Fruit fly (Drosophila melanogaster) whole organism, embryonic: ENCODE results near the gene SamDC.

ENCODE experiments used
- Asciz ChIP-seq: fragments of 200-800 bp; sonication (Bioruptor generic); optimal IDR thresholded peaks from 2 replicates; lab custom pipeline; 2017; ENCODE audit warnings: missing biosample characterization, mild to moderate bottlenecking, missing genetic modification characterization, missing genetic modification reagents
- Atf3 ChIP-seq: fragments of 200-800 bp; sonication (Bioruptor generic); optimal IDR thresholded peaks from 3 replicates; lab custom pipeline; 2016; ENCODE audit warnings: missing biosample characterization, missing genetic modification characterization
- Bteb2 ChIP-seq: fragments of 200-800 bp; sonication (Bioruptor generic); optimal IDR thresholded peaks from 2 replicates; lab custom pipeline; 2016; ENCODE audit warnings: missing biosample characterization, missing genetic modification characterization
- CG12104 ChIP-seq: fragments of 200-800 bp; sonication (Bioruptor generic); optimal IDR thresholded peaks from 3 replicates; lab custom pipeline; 2016; ENCODE audit warnings: missing biosample characterization, missing genetic modification characterization
- CG13296 ChIP-seq: fragments of 200-800 bp; sonication (Bioruptor generic); optimal IDR thresholded peaks from 3 replicates; lab custom pipeline; 2018; ENCODE audit warnings: missing biosample characterization, mild to moderate bottlenecking, missing genetic modification characterization
- CG13894 ChIP-seq: fragments of 200-800 bp; sonication (Bioruptor generic); optimal IDR thresholded peaks from 3 replicates; lab custom pipeline; 2018; ENCODE audit warnings: missing biosample characterization, mild to moderate bottlenecking, missing genetic modification characterization, moderate library complexity
- CG15479 ChIP-seq: fragments of 200-800 bp; sonication (Bioruptor generic); optimal IDR thresholded peaks from 3 replicates; lab custom pipeline; 2019; ENCODE audit warnings: missing biosample characterization, mild to moderate bottlenecking, missing genetic modification characterization, moderate library complexity
- CG1792 ChIP-seq: fragments of 200-800 bp; sonication (Bioruptor generic); optimal IDR thresholded peaks from 2 replicates; lab custom pipeline; 2016; ENCODE audit warnings: missing biosample characterization, missing genetic modification characterization
- CG1832 ChIP-seq: fragments of 200-800 bp; sonication (Bioruptor generic); optimal IDR thresholded peaks from 2 replicates; lab custom pipeline; 2017; ENCODE audit warnings: missing biosample characterization, mild to moderate bottlenecking, missing genetic modification characterization, inconsistent platforms
- CG2199 ChIP-seq: fragments of 200-800 bp; sonication (Bioruptor generic); IDR thresholded peaks from 3 replicates; pipeline ENCODE4 v1.3.6; 2022; ENCODE audit warnings: missing biosample characterization, missing genetic modification characterization
- CG32767 ChIP-seq: fragments of 200-800 bp; sonication (Bioruptor generic); IDR thresholded peaks from 2 replicates; pipeline ENCODE4 v1.3.6; 2022; ENCODE audit warnings: missing biosample characterization, missing genetic modification characterization
- CG7839 ChIP-seq: fragments of 200-800 bp; sonication (Bioruptor generic); optimal IDR thresholded peaks from 3 replicates; lab custom pipeline; 2018; ENCODE audit warnings: missing biosample characterization, mild to moderate bottlenecking, missing genetic modification characterization, moderate library complexity
- CG9215 ChIP-seq: fragments of 200-800 bp; sonication (Bioruptor generic); IDR thresholded peaks from 2 replicates; pipeline ENCODE4 v1.3.6; 2022; ENCODE audit warnings: missing biosample characterization, missing genetic modification characterization
- CG9932 ChIP-seq: fragments of 200-800 bp; sonication (Bioruptor generic); IDR thresholded peaks from 2 replicates; pipeline ENCODE4 v1.3.6; 2022; ENCODE audit warnings: missing biosample characterization, missing genetic modification characterization
- CrebB ChIP-seq: fragments of 200-800 bp; sonication (Bioruptor generic); optimal IDR thresholded peaks from 3 replicates; lab custom pipeline; 2018; ENCODE audit warnings: missing biosample characterization, mild to moderate bottlenecking, missing genetic modification characterization
- Drgx ChIP-seq: fragments of 200-800 bp; sonication (Bioruptor generic); IDR thresholded peaks from 2 replicates; pipeline ENCODE4 v1.3.6; 2022; ENCODE audit warnings: missing biosample characterization, missing genetic modification characterization
- E2f1 ChIP-seq: fragments of 200-800 bp; sonication (Bioruptor generic); IDR thresholded peaks from 2 replicates; pipeline ENCODE4 v1.3.6; 2022; ENCODE audit warnings: missing biosample characterization, missing genetic modification characterization
- HmgZ ChIP-seq: fragments of 200-800 bp; sonication (Bioruptor generic); optimal IDR thresholded peaks from 2 replicates; lab custom pipeline; 2018; ENCODE audit warnings: missing biosample characterization, mild to moderate bottlenecking, missing genetic modification characterization
- Hmr ChIP-seq: fragments of 200-800 bp; sonication (Bioruptor generic); optimal IDR thresholded peaks from 3 replicates; lab custom pipeline; 2017; ENCODE audit warnings: mild to moderate bottlenecking, missing biosample characterization, missing genetic modification reagents, missing genetic modification characterization
- Lim3 ChIP-seq: fragments of 200-800 bp; sonication (Bioruptor generic); IDR thresholded peaks from 2 replicates; pipeline ENCODE4 v1.3.6; 2022; ENCODE audit warnings: missing biosample characterization, missing genetic modification characterization
- Mad ChIP-seq: fragments of 200-800 bp; sonication (Bioruptor generic); optimal IDR thresholded peaks from 2 replicates; lab custom pipeline; 2016; ENCODE audit warnings: missing biosample characterization, missing genetic modification characterization
- Mrtf ChIP-seq: fragments of 200-800 bp; sonication (Bioruptor generic); IDR thresholded peaks from 3 replicates; pipeline ENCODE4 v1.3.6; 2022; ENCODE audit warnings: missing biosample characterization, missing genetic modification characterization
- Oli ChIP-seq: fragments of 200-800 bp; sonication (Bioruptor generic); optimal IDR thresholded peaks from 2 replicates; lab custom pipeline; 2018; ENCODE audit warnings: missing biosample characterization, mild to moderate bottlenecking, missing genetic modification characterization, moderate library complexity
- Spps ChIP-seq: fragments of 200-800 bp; sonication (Bioruptor generic); optimal IDR thresholded peaks from 2 replicates; lab custom pipeline; 2018; ENCODE audit warnings: missing biosample characterization, mild to moderate bottlenecking, missing genetic modification characterization
- Sry-β ChIP-seq: fragments of 200-800 bp; sonication (Bioruptor generic); optimal IDR thresholded peaks from 2 replicates; lab custom pipeline; 2018; ENCODE audit warnings: missing biosample characterization, mild to moderate bottlenecking, missing genetic modification characterization, moderate library complexity
- ato ChIP-seq: fragments of 200-800 bp; sonication (Bioruptor generic); IDR thresholded peaks from 2 replicates; pipeline ENCODE4 v1.3.6; 2022; ENCODE audit warnings: missing biosample characterization, missing genetic modification characterization; ENCODE audit not compliant: partially characterized antibody
- bcd ChIP-seq: fragments of 200-800 bp; sonication (Bioruptor generic); optimal IDR thresholded peaks from 2 replicates; lab custom pipeline; 2017; ENCODE audit warnings: missing biosample characterization, mild to moderate bottlenecking, missing genetic modification characterization
- bigmax ChIP-seq: fragments of 200-800 bp; sonication (Bioruptor generic); optimal IDR thresholded peaks from 2 replicates; lab custom pipeline; 2018; ENCODE audit warnings: missing biosample characterization, mild to moderate bottlenecking, missing genetic modification characterization
- cas ChIP-seq: fragments of 200-800 bp; sonication (Bioruptor generic); IDR thresholded peaks from 2 replicates; pipeline ENCODE4 v1.3.6; 2022; ENCODE audit warnings: missing biosample characterization, missing genetic modification characterization
- caup ChIP-seq: fragments of 200-800 bp; sonication (Bioruptor generic); optimal IDR thresholded peaks from 3 replicates; lab custom pipeline; 2017; ENCODE audit warnings: missing biosample characterization, mild to moderate bottlenecking, missing genetic modification characterization, moderate library complexity; ENCODE audit not compliant: severe bottlenecking
- dmrt99B ChIP-seq: fragments of 200-800 bp; sonication (Bioruptor generic); optimal IDR thresholded peaks from 2 replicates; lab custom pipeline; 2018; ENCODE audit warnings: missing biosample characterization, mild to moderate bottlenecking, missing genetic modification characterization, moderate library complexity
- esg ChIP-seq: fragments of 200-800 bp; sonication (Bioruptor generic); conservative IDR thresholded peaks from 2 replicates; pipeline ENCODE4 v1.3.6; 2022; ENCODE audit warnings: missing biosample characterization, missing genetic modification characterization
- eyg ChIP-seq: fragments of 200-800 bp; sonication (Bioruptor generic); optimal IDR thresholded peaks from 3 replicates; lab custom pipeline; 2016; ENCODE audit warnings: missing biosample characterization, missing genetic modification characterization
- fd102C ChIP-seq: fragments of 200-800 bp; sonication (Bioruptor generic); optimal IDR thresholded peaks from 2 replicates; lab custom pipeline; 2018; ENCODE audit warnings: missing biosample characterization, mild to moderate bottlenecking, missing genetic modification characterization, moderate library complexity
- fd3F ChIP-seq: fragments of 200-800 bp; sonication (Bioruptor generic); optimal IDR thresholded peaks from 2 replicates; lab custom pipeline; 2018; ENCODE audit warnings: missing biosample characterization, mild to moderate bottlenecking, missing genetic modification characterization, moderate library complexity
- gsb-n ChIP-seq: fragments of 200-800 bp; sonication (Bioruptor generic); optimal IDR thresholded peaks from 3 replicates; lab custom pipeline; 2018; ENCODE audit warnings: missing biosample characterization, mild to moderate bottlenecking, missing genetic modification characterization
- inv ChIP-seq: fragments of 200-800 bp; sonication (Bioruptor generic); IDR thresholded peaks from 2 replicates; pipeline ENCODE4 v1.3.6; 2022; ENCODE audit warnings: missing biosample characterization, missing genetic modification characterization; ENCODE audit not compliant: partially characterized antibody
- jigr1 ChIP-seq: fragments of 200-800 bp; sonication (Bioruptor generic); IDR thresholded peaks from 3 replicates; pipeline ENCODE4 v1.3.6; 2022; ENCODE audit warnings: missing biosample characterization, missing genetic modification characterization
- lbe ChIP-seq: fragments of 200-800 bp; sonication (Bioruptor generic); optimal IDR thresholded peaks from 2 replicates; lab custom pipeline; 2016; ENCODE audit warnings: missing biosample characterization, mild to moderate bottlenecking, missing genetic modification characterization
- mld ChIP-seq: fragments of 200-800 bp; sonication (Bioruptor generic); IDR thresholded peaks from 3 replicates; pipeline ENCODE4 v1.3.6; 2022; ENCODE audit warnings: missing biosample characterization, missing genetic modification characterization; ENCODE audit not compliant: partially characterized antibody
- onecut ChIP-seq: fragments of 200-800 bp; sonication (Bioruptor generic); IDR thresholded peaks from 2 replicates; pipeline ENCODE4 v1.3.6; 2022; ENCODE audit warnings: missing biosample characterization, missing genetic modification characterization
- pan ChIP-seq, 4 experiments: fragments of >200 bp in 3 of 4; fragments of 200-800 bp in 1 of 4; sonication (Bioruptor generic) in 1 of 4; optimal IDR thresholded peaks in 3 of 4; IDR thresholded peaks in 1 of 4; 2 replicates each; pipeline versions ENCODE4 v1.3.6 to Lab custom; 2017 to 2022; ENCODE audit warnings: missing biosample characterization in 2 of 4, missing genetic modification characterization in 2 of 4, mixed read lengths in 1 of 4
- prd ChIP-seq, 3 experiments: fragments of >200 bp in 2 of 3; fragments of 200-800 bp in 1 of 3; sonication (Bioruptor generic) in 1 of 3; optimal IDR thresholded peaks in 2 of 3; IDR thresholded peaks in 1 of 3; 2 replicates in 2 of 3; 3 replicates in 1 of 3; pipeline versions ENCODE4 v1.3.6 to Lab custom; 2017 to 2022; ENCODE audit warnings: missing biosample characterization in 1 of 3, missing genetic modification characterization in 1 of 3
- repo ChIP-seq: fragments of 200-800 bp; sonication (Bioruptor generic); optimal IDR thresholded peaks from 2 replicates; lab custom pipeline; 2016; ENCODE audit warnings: missing biosample characterization, missing genetic modification characterization
- sim ChIP-seq: fragments of 200-800 bp; sonication (Bioruptor generic); IDR thresholded peaks from 2 replicates; pipeline ENCODE4 v1.3.6; 2022; ENCODE audit warnings: missing biosample characterization, missing genetic modification characterization
- sob ChIP-seq: fragments of 200-800 bp; sonication (Bioruptor generic); IDR thresholded peaks from 2 replicates; pipeline ENCODE4 v1.3.6; 2022; ENCODE audit warnings: missing biosample characterization, missing genetic modification characterization
- vvl ChIP-seq: fragments of 200-800 bp; sonication (Bioruptor generic); IDR thresholded peaks from 2 replicates; pipeline ENCODE4 v1.3.6; 2022; ENCODE audit warnings: missing biosample characterization, missing genetic modification characterization
- zen2 ChIP-seq: fragments of 200-800 bp; sonication (Bioruptor generic); IDR thresholded peaks from 3 replicates; pipeline ENCODE4 v1.3.6; 2022; ENCODE audit warnings: missing biosample characterization, missing genetic modification characterization; ENCODE audit not compliant: partially characterized antibody

The SamDC gene

DNA sequence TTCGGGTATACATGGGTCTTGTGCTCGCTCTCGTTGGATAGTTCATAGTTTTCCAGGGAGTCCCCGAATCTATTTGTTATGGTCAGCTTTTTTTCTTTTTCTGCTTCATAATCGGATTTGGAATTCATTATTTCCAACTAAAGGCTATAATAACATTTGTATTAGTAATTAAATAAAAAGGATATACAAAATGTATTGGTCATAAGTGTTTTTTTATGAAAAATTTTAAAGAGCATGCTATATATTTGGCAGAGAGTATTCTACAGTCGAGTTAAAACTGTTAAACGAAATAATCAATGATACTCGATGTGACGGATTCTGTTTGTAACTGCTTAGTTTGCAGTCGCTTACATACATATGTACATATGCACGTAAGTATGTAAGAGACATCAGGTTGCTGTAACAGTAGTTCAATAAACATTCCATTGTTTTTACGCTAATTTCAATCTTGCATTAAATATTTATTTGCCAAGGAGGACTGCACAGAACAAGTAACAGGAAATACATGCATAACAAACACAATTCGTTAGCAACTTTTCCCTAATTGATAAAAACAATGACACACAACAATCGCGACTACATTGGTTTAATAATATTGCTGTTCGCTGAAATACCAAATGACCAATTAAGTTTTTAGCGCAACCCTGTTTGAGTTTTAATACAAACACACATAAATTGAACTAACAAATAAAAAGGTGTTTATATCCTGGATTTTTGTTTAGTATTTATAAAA, 40.0 kb upstream of the SamDC start (continued):
- TF ChIP-seq CG1792 (GFP tag; lab: Kevin White, UChicago) (no peak), Spps (tag; lab: Kevin White, UChicago) (no peak), prd (optimal IDR thresholded peaks at IDR 0.05; lab: Kevin White, UChicago) (no peak), prd (GFP tag; IDR thresholded peaks at IDR 0.05; lab: Robert Waterston, UW) (no peak), Atf3 (GFP tag; lab: Kevin White, UChicago) (no peak), esg (GFP tag; lab: Robert Waterston, UW) (no peak), gsb-n (tag; lab: Kevin White, UChicago) (no peak), dmrt99B (tag; lab: Kevin White, UChicago) (peak; percentile 34), caup (GFP tag; lab: Kevin White, UChicago) (no peak), CG9932 (GFP tag; lab: Robert Waterston, UW) (no peak), Drgx (GFP tag; lab: Robert Waterston, UW) (no peak; the same call in 1 of the 2 replicates), sim (GFP tag; lab: Robert Waterston, UW) (no peak), CG2199 (GFP tag; lab: Robert Waterston, UW) (no peak), zen2 (GFP tag; lab: Robert Waterston, UW) (no peak; the same call in 2 of the 3 replicates), jigr1 (GFP tag; lab: Robert Waterston, UW) (no peak), Bteb2 (GFP tag; lab: Kevin White, UChicago) (no peak), mld (GFP tag; lab: Robert Waterston, UW) (no peak), bcd (GFP tag; lab: Kevin White, UChicago) (no peak), lbe (GFP tag; lab: Kevin White, UChicago) (no peak), sob (0 out of 2 replicates have a peak, but pooled peaks have one; percentile 32), onecut (GFP tag; lab: Robert Waterston, UW) (peak; percentile 62), fd102C (no peak), inv (GFP tag; lab: Robert Waterston, UW) (no peak), Mrtf (GFP tag; lab: Robert Waterston, UW) (no peak), E2f1 (GFP tag; lab: Robert Waterston, UW) (no peak), Lim3 (no peak), pan (optimal IDR thresholded peaks at IDR 0.05; lab: Kevin White, UChicago) (no peak), pan (GFP tag; optimal IDR thresholded peaks at IDR 0.05 in 1 of 2, IDR thresholded peaks at IDR 0.05 in 1 of 2) (no peak), ato (no peak), cas (GFP tag; lab: Robert Waterston, UW) (no peak), Mad (GFP tag; lab: Kevin White, UChicago) (no peak), fd3F (GFP tag; lab: Kevin White, UChicago) (no peak), Asciz (GFP tag; lab: Kevin White, UChicago) (no peak), CG7839 (peak; percentile 60), repo (GFP tag; lab: Kevin White, UChicago) (no peak), CG9215 (GFP tag; lab: Robert Waterston, UW) (no peak), CG1832 (GFP tag; lab: Kevin White, UChicago) (no peak), bigmax (no peak), CrebB (no peak), CG12104 (no peak), Hmr (GFP tag; lab: Kevin White, UChicago) (no peak), CG15479 (no peak), HmgZ (no peak), CG13296 (GFP tag; lab: Kevin White, UChicago) (no peak), CG13894 (no peak), vvl (peak; percentile 17; the same call in 1 of the 2 replicates), Sry-β (no peak), CG32767 (GFP tag; lab: Robert Waterston, UW) (no peak), eyg (GFP tag; lab: Kevin White, UChicago) (no peak), Oli (tag; lab: Kevin White, UChicago) (peak; percentile 17)
